Fruit fly (Drosophila melanogaster) whole organism, embryonic: Measurements from ENCODE around the gene CG42869.
A peak's percentile ranks its signal among the peaks of the same experiment; 100 is the strongest.

Source experiments
- B-H1 ChIP-seq: fragments of 200-800 bp; sonication (Bioruptor generic); IDR thresholded peaks from 3 replicates; pipeline ENCODE4 v1.3.6; 2022; ENCODE audit warnings: missing biosample characterization, missing genetic modification characterization
- CG10321 ChIP-seq: fragments of 200-800 bp; sonication (Bioruptor generic); IDR thresholded peaks from 2 replicates; pipeline ENCODE4 v1.3.6; 2022; ENCODE audit warnings: missing biosample characterization, missing genetic modification characterization
- CG11695 ChIP-seq: fragments of 200-800 bp; sonication (Bioruptor generic); IDR thresholded peaks from 3 replicates; pipeline ENCODE4 v1.3.6; 2022; ENCODE audit warnings: missing biosample characterization, missing genetic modification characterization
- CG11723 ChIP-seq: fragments of 200-800 bp; sonication (Bioruptor generic); optimal IDR thresholded peaks from 2 replicates; lab custom pipeline; 2017; ENCODE audit warnings: missing biosample characterization, mild to moderate bottlenecking, missing genetic modification characterization
- CG12071 ChIP-seq: fragments of 200-800 bp; sonication (Bioruptor generic); optimal IDR thresholded peaks from 3 replicates; lab custom pipeline; 2018; ENCODE audit warnings: missing biosample characterization, mild to moderate bottlenecking, missing genetic modification characterization
- CG13424 ChIP-seq: fragments of 200-800 bp; sonication (Bioruptor generic); optimal IDR thresholded peaks from 2 replicates; lab custom pipeline; 2019; ENCODE audit warnings: missing biosample characterization, mild to moderate bottlenecking, missing genetic modification characterization, moderate library complexity
- CG1603 ChIP-seq: fragments of 200-800 bp; sonication (Bioruptor generic); optimal IDR thresholded peaks from 2 replicates; lab custom pipeline; 2019; ENCODE audit warnings: missing biosample characterization, mild to moderate bottlenecking, missing genetic modification characterization, moderate library complexity
- CG17328 ChIP-seq: fragments of 200-800 bp; sonication (Bioruptor generic); IDR thresholded peaks from 2 replicates; pipeline ENCODE4 v1.3.6; 2022; ENCODE audit warnings: missing biosample characterization, missing genetic modification characterization
- CG17912 ChIP-seq: fragments of 200-800 bp; sonication (Bioruptor generic); optimal IDR thresholded peaks from 2 replicates; lab custom pipeline; 2018; ENCODE audit warnings: missing biosample characterization, mild to moderate bottlenecking, missing genetic modification characterization
- CG2120 ChIP-seq: fragments of 200-800 bp; sonication (Bioruptor generic); optimal IDR thresholded peaks from 3 replicates; lab custom pipeline; 2016; ENCODE audit warnings: missing biosample characterization, missing genetic modification characterization
- CG2202 ChIP-seq: fragments of 200-800 bp; sonication (Bioruptor generic); optimal IDR thresholded peaks from 2 replicates; lab custom pipeline; 2018; ENCODE audit warnings: missing biosample characterization, mild to moderate bottlenecking, missing genetic modification characterization
- CG30403 ChIP-seq: fragments of 200-800 bp; sonication (Bioruptor generic); optimal IDR thresholded peaks from 3 replicates; lab custom pipeline; 2016; ENCODE audit warnings: missing biosample characterization, missing genetic modification characterization
- CG34224 ChIP-seq: fragments of 200-800 bp; sonication (Bioruptor generic); IDR thresholded peaks from 3 replicates; pipeline ENCODE4 v1.3.6; 2022; ENCODE audit warnings: missing biosample characterization, missing genetic modification characterization; ENCODE audit not compliant: partially characterized antibody
- CG4328 ChIP-seq: fragments of 200-800 bp; sonication (Bioruptor generic); optimal IDR thresholded peaks from 3 replicates; lab custom pipeline; 2017; ENCODE audit warnings: missing biosample characterization, missing genetic modification reagents, missing genetic modification characterization
- CG6791 ChIP-seq: fragments of 200-800 bp; sonication (Bioruptor generic); IDR thresholded peaks from 3 replicates; pipeline ENCODE4 v1.3.6; 2022; ENCODE audit warnings: missing biosample characterization, missing genetic modification characterization; ENCODE audit not compliant: partially characterized antibody
- CTCF ChIP-seq: fragments of 200-800 bp; sonication (Bioruptor generic); optimal IDR thresholded peaks from 2 replicates; lab custom pipeline; 2017; ENCODE audit warnings: missing biosample characterization, mild to moderate bottlenecking, missing genetic modification characterization, moderate library complexity
- Doc3 ChIP-seq: fragments of 200-800 bp; sonication (Bioruptor generic); IDR thresholded peaks from 3 replicates; pipeline ENCODE4 v1.3.6; 2022; ENCODE audit warnings: missing biosample characterization, missing genetic modification characterization; ENCODE audit not compliant: partially characterized antibody
- Dref ChIP-seq: fragments of 200-800 bp; sonication (Bioruptor generic); IDR thresholded peaks from 2 replicates; pipeline ENCODE4 v1.3.6; 2022; ENCODE audit warnings: missing biosample characterization, missing genetic modification characterization
- Drgx ChIP-seq: fragments of 200-800 bp; sonication (Bioruptor generic); IDR thresholded peaks from 2 replicates; pipeline ENCODE4 v1.3.6; 2022; ENCODE audit warnings: missing biosample characterization, missing genetic modification characterization
- E2f1 ChIP-seq: fragments of 200-800 bp; sonication (Bioruptor generic); IDR thresholded peaks from 2 replicates; pipeline ENCODE4 v1.3.6; 2022; ENCODE audit warnings: missing biosample characterization, missing genetic modification characterization
- Elba2 ChIP-seq: fragments of 200-800 bp; sonication (Bioruptor generic); optimal IDR thresholded peaks from 3 replicates; lab custom pipeline; 2016; ENCODE audit warnings: missing biosample characterization, missing genetic modification characterization
- Fer2 ChIP-seq: fragments of 200-800 bp; sonication (Bioruptor generic); optimal IDR thresholded peaks from 2 replicates; lab custom pipeline; 2018; ENCODE audit warnings: missing biosample characterization, mild to moderate bottlenecking, missing genetic modification characterization, moderate library complexity
- Fer3 ChIP-seq: fragments of 200-800 bp; sonication (Bioruptor generic); optimal IDR thresholded peaks from 2 replicates; lab custom pipeline; 2018; ENCODE audit warnings: missing biosample characterization, mild to moderate bottlenecking, missing genetic modification characterization, moderate library complexity
- H15 ChIP-seq: fragments of 200-800 bp; sonication (Bioruptor generic); IDR thresholded peaks from 3 replicates; pipeline ENCODE4 v1.3.6; 2022; ENCODE audit warnings: missing biosample characterization, missing genetic modification characterization
- H2.0 ChIP-seq: fragments of 200-800 bp; sonication (Bioruptor generic); IDR thresholded peaks from 2 replicates; pipeline ENCODE4 v1.3.6; 2022; ENCODE audit warnings: missing biosample characterization, missing genetic modification characterization
- Hr51 ChIP-seq, 2 experiments: fragments of 200-800 bp; sonication (Bioruptor generic); optimal IDR thresholded peaks; 2 replicates in 1 of 2; 3 replicates in 1 of 2; lab custom pipeline; 2016 to 2018; ENCODE audit warnings: missing biosample characterization in 2 of 2, missing genetic modification characterization in 2 of 2, mild to moderate bottlenecking in 1 of 2, moderate library complexity in 1 of 2
- Hsf ChIP-seq: fragments of 200-800 bp; sonication (Bioruptor generic); optimal IDR thresholded peaks from 3 replicates; lab custom pipeline; 2016; ENCODE audit warnings: missing biosample characterization, missing genetic modification characterization
- Max ChIP-seq: fragments of 200-800 bp; sonication (Bioruptor generic); optimal IDR thresholded peaks from 2 replicates; lab custom pipeline; 2016; ENCODE audit warnings: missing biosample characterization, mild to moderate bottlenecking, missing genetic modification characterization
- Myb ChIP-seq: fragments of 200-800 bp; sonication (Bioruptor generic); optimal IDR thresholded peaks from 2 replicates; lab custom pipeline; 2016; ENCODE audit warnings: missing biosample characterization, missing genetic modification characterization
- Sox102F ChIP-seq: fragments of 200-800 bp; sonication (Bioruptor generic); optimal IDR thresholded peaks from 2 replicates; lab custom pipeline; 2018; ENCODE audit warnings: missing biosample characterization, mild to moderate bottlenecking, missing genetic modification characterization, moderate library complexity
- ac ChIP-seq: fragments of 200-800 bp; sonication (Bioruptor generic); optimal IDR thresholded peaks from 3 replicates; lab custom pipeline; 2017; ENCODE audit warnings: missing biosample characterization, mild to moderate bottlenecking, missing genetic modification characterization
- cad ChIP-seq: fragments of >200 bp; optimal IDR thresholded peaks from 2 replicates; lab custom pipeline; 2017; ENCODE audit warnings: missing biosample characterization, missing genetic modification characterization
- cg ChIP-seq: fragments of 200-800 bp; sonication (Bioruptor generic); optimal IDR thresholded peaks from 3 replicates; lab custom pipeline; 2019; ENCODE audit warnings: missing biosample characterization, mild to moderate bottlenecking, missing genetic modification characterization, moderate library complexity
- croc ChIP-seq: fragments of 200-800 bp; sonication (Bioruptor generic); conservative IDR thresholded peaks from 3 replicates; pipeline ENCODE4 v1.3.6; 2022; ENCODE audit warnings: missing biosample characterization, missing genetic modification characterization
- dan ChIP-seq: fragments of 200-800 bp; sonication (Bioruptor generic); IDR thresholded peaks from 2 replicates; pipeline ENCODE4 v1.3.6; 2022; ENCODE audit warnings: missing biosample characterization, missing genetic modification characterization
- dmrt99B ChIP-seq: fragments of 200-800 bp; sonication (Bioruptor generic); optimal IDR thresholded peaks from 2 replicates; lab custom pipeline; 2018; ENCODE audit warnings: missing biosample characterization, mild to moderate bottlenecking, missing genetic modification characterization, moderate library complexity
- eve ChIP-seq, 2 experiments: fragments of >200 bp; optimal IDR thresholded peaks; 2 replicates each; lab custom pipeline; 2017; ENCODE audit warnings: missing biosample characterization in 2 of 2, missing genetic modification characterization in 2 of 2
- fd102C ChIP-seq: fragments of 200-800 bp; sonication (Bioruptor generic); optimal IDR thresholded peaks from 2 replicates; lab custom pipeline; 2018; ENCODE audit warnings: missing biosample characterization, mild to moderate bottlenecking, missing genetic modification characterization, moderate library complexity
- fd64A ChIP-seq: fragments of 200-800 bp; sonication (Bioruptor generic); optimal IDR thresholded peaks from 3 replicates; lab custom pipeline; 2018; ENCODE audit warnings: missing biosample characterization, mild to moderate bottlenecking, missing genetic modification characterization
- fru ChIP-seq: fragments of >200 bp; optimal IDR thresholded peaks from 2 replicates; lab custom pipeline; 2017
- gsb-n ChIP-seq: fragments of 200-800 bp; sonication (Bioruptor generic); optimal IDR thresholded peaks from 3 replicates; lab custom pipeline; 2018; ENCODE audit warnings: missing biosample characterization, mild to moderate bottlenecking, missing genetic modification characterization
- inv ChIP-seq: fragments of 200-800 bp; sonication (Bioruptor generic); IDR thresholded peaks from 2 replicates; pipeline ENCODE4 v1.3.6; 2022; ENCODE audit warnings: missing biosample characterization, missing genetic modification characterization; ENCODE audit not compliant: partially characterized antibody
- knrl ChIP-seq: fragments of 200-800 bp; sonication (Bioruptor generic); IDR thresholded peaks from 3 replicates; pipeline ENCODE4 v1.3.6; 2022; ENCODE audit warnings: missing biosample characterization, missing genetic modification characterization; ENCODE audit not compliant: partially characterized antibody
- mld ChIP-seq: fragments of 200-800 bp; sonication (Bioruptor generic); IDR thresholded peaks from 3 replicates; pipeline ENCODE4 v1.3.6; 2022; ENCODE audit warnings: missing biosample characterization, missing genetic modification characterization; ENCODE audit not compliant: partially characterized antibody
- onecut ChIP-seq: fragments of 200-800 bp; sonication (Bioruptor generic); IDR thresholded peaks from 2 replicates; pipeline ENCODE4 v1.3.6; 2022; ENCODE audit warnings: missing biosample characterization, missing genetic modification characterization
- otp ChIP-seq: fragments of 200-800 bp; sonication (Bioruptor generic); IDR thresholded peaks from 3 replicates; pipeline ENCODE4, ENCODE4 v1.3.6; 2022; ENCODE audit warnings: missing biosample characterization, missing genetic modification characterization
- sens ChIP-seq: fragments of 200-800 bp; sonication (Bioruptor generic); peaks from one replicate; lab custom pipeline; 2016; ENCODE audit warnings: missing biosample characterization, missing genetic modification characterization
- shn ChIP-seq: fragments of 200-800 bp; sonication (Bioruptor generic); optimal IDR thresholded peaks from 3 replicates; lab custom pipeline; 2016; ENCODE audit warnings: missing biosample characterization, missing genetic modification characterization
- sug ChIP-seq: fragments of 200-800 bp; optimal IDR thresholded peaks from 2 replicates; lab custom pipeline; 2019; ENCODE audit warnings: missing biosample characterization, mild to moderate bottlenecking, missing genetic modification characterization, moderate library complexity
- tgo ChIP-seq: fragments of 200-800 bp; sonication (Bioruptor generic); IDR thresholded peaks from 3 replicates; pipeline ENCODE4 v1.3.6; 2022; ENCODE audit warnings: missing biosample characterization, missing genetic modification characterization
- unc-4 ChIP-seq: fragments of 200-800 bp; sonication (Bioruptor generic); IDR thresholded peaks from 2 replicates; pipeline ENCODE4 v1.3.6; 2022; ENCODE audit warnings: missing biosample characterization, missing genetic modification characterization; ENCODE audit not compliant: partially characterized antibody
- vvl ChIP-seq: fragments of 200-800 bp; sonication (Bioruptor generic); IDR thresholded peaks from 2 replicates; pipeline ENCODE4 v1.3.6; 2022; ENCODE audit warnings: missing biosample characterization, missing genetic modification characterization

CG42869 gene

dm6 chr3R:21687902-21688301 is 48.7 kb downstream of the CG42869 start:
- TF ChIP-seq Hsf (GFP tag; lab: Kevin White, UChicago) (no peak), CG34224 (GFP tag; lab: Robert Waterston, UW) (no peak), gsb-n (no peak), CG1603 (tag; lab: Kevin White, UChicago) (peak; percentile 39), eve (GFP tag; optimal IDR thresholded peaks at IDR 0.05; lab: Kevin White, UChicago) (no peak), B-H1 (GFP tag; lab: Robert Waterston, UW) (no peak), CG4328 (GFP tag; lab: Kevin White, UChicago) (no peak), CG2120 (GFP tag; lab: Kevin White, UChicago) (no peak), Elba2 (GFP tag; lab: Kevin White, UChicago) (no peak), CTCF (GFP tag; lab: Kevin White, UChicago) (no peak), CG30403 (peak; percentile 1), knrl (GFP tag; lab: Robert Waterston, UW) (no peak), fd64A (GFP tag; lab: Kevin White, UChicago) (no peak), ac (GFP tag; lab: Kevin White, UChicago) (no peak), otp (GFP tag; lab: Robert Waterston, UW) (no peak), Sox102F (GFP tag; lab: Kevin White, UChicago) (peak; percentile 39), tgo (GFP tag; lab: Robert Waterston, UW) (peak; percentile 40; the same call in 1 of the 3 replicates), CG2202 (tag; lab: Kevin White, UChicago) (no peak), sens (GFP tag; lab: Kevin White, UChicago) (peak; percentile 85), CG17912 (GFP tag; lab: Kevin White, UChicago) (no peak), onecut (GFP tag; lab: Robert Waterston, UW) (no peak), Dref (GFP tag; lab: Robert Waterston, UW) (no peak), vvl (GFP tag; lab: Robert Waterston, UW) (peak; percentile 29; the same call in 1 of the 2 replicates), croc (GFP tag; lab: Robert Waterston, UW) (no peak), inv (GFP tag; lab: Robert Waterston, UW) (no peak), sug (tag; lab: Kevin White, UChicago) (no peak), fd102C (no peak), fru (lab: Kevin White, UChicago) (no peak), Myb (GFP tag; lab: Kevin White, UChicago) (no peak), H2.0 (0 out of 2 replicates have a peak, but pooled peaks have one; percentile 31), Fer3 (tag; lab: Kevin White, UChicago) (no peak), CG11695 (GFP tag; lab: Robert Waterston, UW) (0 out of 3 replicates have a peak, but pooled peaks have one; percentile 30), mld (no peak), Max (GFP tag; lab: Kevin White, UChicago) (no peak), dmrt99B (peak; percentile 51), CG6791 (0 out of 3 replicates have a peak, but pooled peaks have one; percentile 7), CG12071 (GFP tag; lab: Kevin White, UChicago) (no peak), Drgx (GFP tag; lab: Robert Waterston, UW) (peak; percentile 80), dan (no peak), CG13424 (no peak), CG17328 (no peak), CG11723 (no peak), cg (GFP tag; lab: Kevin White, UChicago) (no peak), unc-4 (GFP tag; lab: Robert Waterston, UW) (no peak), E2f1 (peak; percentile 55; the same call in 1 of the 2 replicates), Hr51 (GFP tag; optimal IDR thresholded peaks at IDR 0.05; lab: Kevin White, UChicago) (peak in 1 of 2 experiments; percentile 59), CG10321 (GFP tag; lab: Robert Waterston, UW) (no peak), shn (no peak), H15 (GFP tag; lab: Robert Waterston, UW) (no peak), Doc3 (GFP tag; lab: Robert Waterston, UW) (no peak), cad (GFP tag; lab: Kevin White, UChicago) (no peak), Fer2 (tag; lab: Kevin White, UChicago) (no peak)
